Worm (Caenorhabditis elegans): Measurements from ENCODE around the gene T16A1.5.
"Not testable (repeated sequence)": the region's sequence is repeated elsewhere in the genome, so short reads cannot be mapped to it uniquely, and the experiment has no call there.

Gene T16A1.5

ce11 chrII:2090605-2091004, 7.0 kb upstream of the T16A1.5 start, which contains the start of gene trpl-5:
Gene trpl-5, minus strand, starts transcription at chrII:2090636.
- TF ChIP-seq W03F9.2 (tag; optimal IDR thresholded peaks at IDR 0.05): no peak
- TF ChIP-seq dao-5 (tag; optimal IDR thresholded peaks at IDR 0.05): no peak
- TF ChIP-seq him-1 (tag; optimal IDR thresholded peaks at IDR 0.05): no peak

- TF ChIP-seq dao-5 (tag; optimal IDR thresholded peaks at IDR 0.05) (no peak), W03F9.2 (tag; optimal IDR thresholded peaks at IDR 0.05) (no peak), him-1 (tag; optimal IDR thresholded peaks at IDR 0.05) (no peak)
Measured at ce11 chrII:2087206-2087605, 3.6 kb upstream of the T16A1.5 start.

- TF ChIP-seq W03F9.2 (tag; optimal IDR thresholded peaks at IDR 0.05): no peak
- TF ChIP-seq him-1 (tag; optimal IDR thresholded peaks at IDR 0.05): no peak
- no peak for TF ChIP-seq dao-5 (tag; optimal IDR thresholded peaks at IDR 0.05)
Measured at ce11 chrII:2081257-2081656, 2.4 kb downstream of the T16A1.5 start, which contains the start of gene T16A1.4. Gene T16A1.4, plus strand, starts transcription at chrII:2081557.

- TF ChIP-seq him-1 (tag; optimal IDR thresholded peaks at IDR 0.05) (no peak), W03F9.2 (tag; optimal IDR thresholded peaks at IDR 0.05) (no peak), dao-5 (tag; optimal IDR thresholded peaks at IDR 0.05) (no peak)
Measured at ce11 chrII:2080425-2080824, 3.2 kb downstream of the T16A1.5 start, which contains the start of gene F07E5.9. Gene F07E5.9, minus strand, starts transcription at chrII:2080525.

ce11 chrII:2076467-2076866, 7.2 kb downstream of the T16A1.5 start:
- no peak for TF ChIP-seq dao-5 (tag; optimal IDR thresholded peaks at IDR 0.05)
- TF ChIP-seq him-1 (tag; optimal IDR thresholded peaks at IDR 0.05): no peak
- no peak for TF ChIP-seq W03F9.2 (tag; optimal IDR thresholded peaks at IDR 0.05)

ce11 chrII:2075513-2075912, 8.1 kb downstream of the T16A1.5 start, which contains the start of gene F07E5.8:
Gene F07E5.8, minus strand, starts transcription at chrII:2075613.
- TF ChIP-seq dao-5 (tag; optimal IDR thresholded peaks at IDR 0.05) (no peak), him-1 (tag; optimal IDR thresholded peaks at IDR 0.05) (no peak), W03F9.2 (tag; optimal IDR thresholded peaks at IDR 0.05) (no peak)

- no peak for TF ChIP-seq dao-5 (tag; optimal IDR thresholded peaks at IDR 0.05)
- TF ChIP-seq W03F9.2 (tag; optimal IDR thresholded peaks at IDR 0.05): no peak
- no peak for TF ChIP-seq him-1 (tag; optimal IDR thresholded peaks at IDR 0.05)
Measured at ce11 chrII:2071429-2071828, 12.2 kb downstream of the T16A1.5 start, which contains the start of gene F07E5.7. Gene F07E5.7, minus strand, starts transcription at chrII:2071529.

- not testable (repeated sequence) for TF ChIP-seq dao-5, him-1, W03F9.2 (tag; optimal IDR thresholded peaks at IDR 0.05)
Measured at ce11 chrII:2067451-2068021, 16.1 kb downstream of the T16A1.5 start, which contains the start of gene F07E5.12. Gene F07E5.12, plus strand, starts transcription at chrII:2067971.

- TF ChIP-seq dao-5 (tag; optimal IDR thresholded peaks at IDR 0.05): no peak
- no peak for TF ChIP-seq W03F9.2 (tag; optimal IDR thresholded peaks at IDR 0.05)
- no peak for TF ChIP-seq him-1 (tag; optimal IDR thresholded peaks at IDR 0.05)
Measured at ce11 chrII:2064497-2064896, 19.1 kb downstream of the T16A1.5 start, which contains the start of gene fbxb-6. Gene fbxb-6, plus strand, starts transcription at chrII:2064797.

ce11 chrII:2063989-2064388, 19.6 kb downstream of the T16A1.5 start, which contains the start of gene F07E5.13:
Gene F07E5.13, minus strand, starts transcription at chrII:2064089.
- TF ChIP-seq W03F9.2 (tag; optimal IDR thresholded peaks at IDR 0.05) (no peak), dao-5 (tag; optimal IDR thresholded peaks at IDR 0.05) (no peak), him-1 (tag; optimal IDR thresholded peaks at IDR 0.05) (no peak)

ce11 chrII:2058985-2059384, 24.6 kb downstream of the T16A1.5 start, which contains the start of gene F07E5.5:
Gene F07E5.5, minus strand, starts transcription at chrII:2059070.
- TF ChIP-seq W03F9.2 (tag; optimal IDR thresholded peaks at IDR 0.05) (no peak), him-1 (tag; optimal IDR thresholded peaks at IDR 0.05) (no peak), dao-5 (tag; optimal IDR thresholded peaks at IDR 0.05) (no peak)

- TF ChIP-seq him-1 (tag; optimal IDR thresholded peaks at IDR 0.05) (no peak), dao-5 (tag; optimal IDR thresholded peaks at IDR 0.05) (no peak), W03F9.2 (tag; optimal IDR thresholded peaks at IDR 0.05) (no peak)
Measured at ce11 chrII:2051372-2051771, 32.3 kb downstream of the T16A1.5 start, which contains the start of gene fbxb-35. Gene fbxb-35, plus strand, starts transcription at chrII:2051672.

- TF ChIP-seq W03F9.2, him-1, dao-5 (tag; optimal IDR thresholded peaks at IDR 0.05): not testable (repeated sequence)
Measured at ce11 chrII:2046556-2046955, 37.1 kb downstream of the T16A1.5 start, which contains the start of gene math-1. Gene math-1, minus strand, starts transcription at chrII:2046656.

- TF ChIP-seq W03F9.2 (tag; optimal IDR thresholded peaks at IDR 0.05) (no peak), dao-5 (tag; optimal IDR thresholded peaks at IDR 0.05) (no peak), him-1 (tag; optimal IDR thresholded peaks at IDR 0.05) (no peak)
Measured at ce11 chrII:2045505-2045904, 38.1 kb downstream of the T16A1.5 start, which contains the start of gene bath-24. Gene bath-24, minus strand, starts transcription at chrII:2045605.

Measured in whole organism, L4/young adult.